Fruit fly (Drosophila melanogaster) whole organism, embryonic: ENCODE results near the gene CG43049.

Source experiments
- Adf1 ChIP-seq: fragments of 200-800 bp; sonication (Bioruptor generic); IDR thresholded peaks from 2 replicates; pipeline ENCODE4 v1.3.6; 2022; ENCODE audit warnings: missing biosample characterization, missing genetic modification characterization
- Atf3 ChIP-seq: fragments of 200-800 bp; sonication (Bioruptor generic); optimal IDR thresholded peaks from 3 replicates; lab custom pipeline; 2016; ENCODE audit warnings: missing biosample characterization, missing genetic modification characterization
- CG10274 ChIP-seq: fragments of 200-800 bp; sonication (Bioruptor generic); optimal IDR thresholded peaks from 3 replicates; lab custom pipeline; 2017; ENCODE audit warnings: missing biosample characterization, mild to moderate bottlenecking, missing genetic modification characterization
- CG12769 ChIP-seq: fragments of 200-800 bp; sonication (Bioruptor generic); optimal IDR thresholded peaks from 2 replicates; lab custom pipeline; 2019; ENCODE audit warnings: missing biosample characterization, mild to moderate bottlenecking, missing genetic modification characterization, moderate library complexity
- CG13894 ChIP-seq: fragments of 200-800 bp; sonication (Bioruptor generic); optimal IDR thresholded peaks from 3 replicates; lab custom pipeline; 2018; ENCODE audit warnings: missing biosample characterization, mild to moderate bottlenecking, missing genetic modification characterization, moderate library complexity
- CG17186 ChIP-seq: fragments of 200-800 bp; sonication (Bioruptor generic); optimal IDR thresholded peaks from 3 replicates; lab custom pipeline; 2017; ENCODE audit warnings: missing biosample characterization, missing genetic modification reagents, missing genetic modification characterization
- CG17912 ChIP-seq: fragments of 200-800 bp; sonication (Bioruptor generic); optimal IDR thresholded peaks from 2 replicates; lab custom pipeline; 2018; ENCODE audit warnings: missing biosample characterization, mild to moderate bottlenecking, missing genetic modification characterization
- CG2678 ChIP-seq: fragments of 200-800 bp; sonication (Bioruptor generic); optimal IDR thresholded peaks from 3 replicates; lab custom pipeline; 2019; ENCODE audit warnings: missing biosample characterization, mild to moderate bottlenecking, missing genetic modification characterization, moderate library complexity
- CG2889 ChIP-seq: fragments of 200-800 bp; sonication (Bioruptor generic); IDR thresholded peaks from 3 replicates; pipeline ENCODE4 v1.3.6; 2022; ENCODE audit warnings: missing biosample characterization, missing genetic modification characterization
- CG31441 ChIP-seq: fragments of 200-800 bp; sonication (Bioruptor generic); IDR thresholded peaks from 2 replicates; pipeline ENCODE4 v1.3.6; 2022; ENCODE audit warnings: missing biosample characterization, missing genetic modification characterization
- CG3281 ChIP-seq: fragments of 200-800 bp; sonication (Bioruptor generic); optimal IDR thresholded peaks from 3 replicates; lab custom pipeline; 2017; ENCODE audit warnings: missing biosample characterization, mild to moderate bottlenecking, missing genetic modification characterization
- CG34224 ChIP-seq: fragments of 200-800 bp; sonication (Bioruptor generic); IDR thresholded peaks from 3 replicates; pipeline ENCODE4 v1.3.6; 2022; ENCODE audit warnings: missing biosample characterization, missing genetic modification characterization; ENCODE audit not compliant: partially characterized antibody
- CG7987 ChIP-seq: fragments of 200-800 bp; sonication (Bioruptor generic); optimal IDR thresholded peaks from 2 replicates; lab custom pipeline; 2018; ENCODE audit warnings: missing biosample characterization, mild to moderate bottlenecking, missing genetic modification characterization, moderate library complexity
- CG8281 ChIP-seq: fragments of 200-800 bp; sonication (Bioruptor generic); optimal IDR thresholded peaks from 2 replicates; lab custom pipeline; 2018; ENCODE audit warnings: missing biosample characterization, mild to moderate bottlenecking, missing genetic modification characterization, moderate library complexity
- CkIIα-i1 ChIP-seq: fragments of 200-800 bp; sonication (Bioruptor generic); IDR thresholded peaks from 2 replicates; pipeline ENCODE4 v1.3.6; 2022; ENCODE audit warnings: missing biosample characterization, missing genetic modification characterization
- Deaf1 ChIP-seq: fragments of 200-800 bp; optimal IDR thresholded peaks from 3 replicates; lab custom pipeline; 2019; ENCODE audit warnings: missing biosample characterization, mild to moderate bottlenecking, missing genetic modification characterization, moderate library complexity
- Gug ChIP-seq: fragments of 200-800 bp; sonication (Bioruptor generic); IDR thresholded peaks from 4 replicates; pipeline ENCODE4 v1.3.6; 2022; ENCODE audit warnings: missing biosample characterization, missing genetic modification characterization
- Hey ChIP-seq: fragments of 200-800 bp; sonication (Bioruptor generic); optimal IDR thresholded peaks from 3 replicates; lab custom pipeline; 2018; ENCODE audit warnings: missing biosample characterization, mild to moderate bottlenecking, missing genetic modification characterization
- Hr39 ChIP-seq: fragments of >200 bp; optimal IDR thresholded peaks from 2 replicates; lab custom pipeline; 2017
- NC2α ChIP-seq: fragments of 200-800 bp; sonication (Bioruptor generic); optimal IDR thresholded peaks from 2 replicates; lab custom pipeline; 2016; ENCODE audit warnings: missing biosample characterization, missing genetic modification characterization
- NC2β ChIP-seq: fragments of 200-800 bp; sonication (Bioruptor generic); optimal IDR thresholded peaks from 2 replicates; lab custom pipeline; 2016; ENCODE audit warnings: missing biosample characterization, missing genetic modification characterization
- Nf-YC ChIP-seq: fragments of 200-800 bp; optimal IDR thresholded peaks from 3 replicates; lab custom pipeline; 2019; ENCODE audit warnings: missing biosample characterization, mild to moderate bottlenecking, missing genetic modification characterization, moderate library complexity
- NfI ChIP-seq: fragments of 200-800 bp; sonication (Bioruptor generic); optimal IDR thresholded peaks from 3 replicates; lab custom pipeline; 2018; ENCODE audit warnings: missing biosample characterization, mild to moderate bottlenecking, missing genetic modification characterization, moderate library complexity
- Rfx ChIP-seq: fragments of 200-800 bp; sonication (Bioruptor generic); IDR thresholded peaks from 2 replicates; pipeline ENCODE4 v1.3.6; 2022; ENCODE audit warnings: missing biosample characterization, missing genetic modification characterization
- Six4 ChIP-seq: fragments of 200-800 bp; sonication (Bioruptor generic); optimal IDR thresholded peaks from 2 replicates; lab custom pipeline; 2016; ENCODE audit warnings: missing biosample characterization, missing genetic modification characterization
- ara ChIP-seq: fragments of 200-800 bp; sonication (Bioruptor generic); IDR thresholded peaks from 2 replicates; pipeline ENCODE4 v1.3.6; 2022; ENCODE audit warnings: missing biosample characterization, missing genetic modification characterization
- bbx ChIP-seq: fragments of 200-800 bp; sonication (Bioruptor generic); IDR thresholded peaks from 2 replicates; pipeline ENCODE4 v1.3.6; 2022; ENCODE audit warnings: missing biosample characterization, missing genetic modification characterization; ENCODE audit not compliant: partially characterized antibody
- cato ChIP-seq: fragments of 200-800 bp; sonication (Bioruptor generic); optimal IDR thresholded peaks from 2 replicates; lab custom pipeline; 2016; ENCODE audit warnings: missing biosample characterization, missing genetic modification characterization, borderline replicate concordance
- caup ChIP-seq: fragments of 200-800 bp; sonication (Bioruptor generic); optimal IDR thresholded peaks from 3 replicates; lab custom pipeline; 2017; ENCODE audit warnings: missing biosample characterization, mild to moderate bottlenecking, missing genetic modification characterization, moderate library complexity; ENCODE audit not compliant: severe bottlenecking
- dimm ChIP-seq: fragments of 200-800 bp; sonication (Bioruptor generic); IDR thresholded peaks from 2 replicates; pipeline ENCODE4 v1.3.6; 2022; ENCODE audit warnings: missing biosample characterization, missing genetic modification characterization
- dysf ChIP-seq: fragments of 200-800 bp; sonication (Bioruptor generic); IDR thresholded peaks from 3 replicates; pipeline ENCODE4 v1.3.6; 2022; ENCODE audit warnings: missing biosample characterization, missing genetic modification characterization
- emc ChIP-seq: fragments of 200-800 bp; sonication (Bioruptor generic); optimal IDR thresholded peaks from 2 replicates; lab custom pipeline; 2016; ENCODE audit warnings: missing biosample characterization, missing genetic modification characterization
- ems ChIP-seq: fragments of 200-800 bp; sonication (Bioruptor generic); optimal IDR thresholded peaks from 3 replicates; lab custom pipeline; 2016; ENCODE audit warnings: missing biosample characterization, missing genetic modification characterization
- eyg ChIP-seq: fragments of 200-800 bp; sonication (Bioruptor generic); optimal IDR thresholded peaks from 3 replicates; lab custom pipeline; 2016; ENCODE audit warnings: missing biosample characterization, missing genetic modification characterization
- insv ChIP-seq, 2 experiments: fragments of 200-800 bp; sonication (Bioruptor generic); optimal IDR thresholded peaks; 3 replicates each; lab custom pipeline; 2016 to 2018; ENCODE audit warnings: missing biosample characterization in 2 of 2, missing genetic modification characterization in 2 of 2
- klu ChIP-seq: fragments of 200-800 bp; sonication (Bioruptor generic); IDR thresholded peaks from 2 replicates; pipeline ENCODE4 v1.3.6; 2022; ENCODE audit warnings: missing biosample characterization, missing genetic modification characterization
- kni ChIP-seq: fragments of 200-800 bp; sonication (Bioruptor generic); optimal IDR thresholded peaks from 3 replicates; lab custom pipeline; 2017; ENCODE audit warnings: mild to moderate bottlenecking, missing biosample characterization, missing genetic modification reagents, missing genetic modification characterization
- lab ChIP-seq: fragments of 200-800 bp; sonication (Bioruptor generic); optimal IDR thresholded peaks from 3 replicates; lab custom pipeline; 2017; ENCODE audit warnings: missing biosample characterization, missing genetic modification characterization, mild to moderate bottlenecking, moderate library complexity, missing genetic modification reagents
- lmd ChIP-seq: fragments of 200-800 bp; sonication (Bioruptor generic); IDR thresholded peaks from 2 replicates; pipeline ENCODE4 v1.3.6; 2022; ENCODE audit warnings: missing biosample characterization, missing genetic modification characterization
- mirr ChIP-seq: fragments of 200-800 bp; sonication (Bioruptor generic); optimal IDR thresholded peaks from 3 replicates; lab custom pipeline; 2018; ENCODE audit warnings: missing biosample characterization, mild to moderate bottlenecking, missing genetic modification characterization
- nau ChIP-seq: fragments of 200-800 bp; sonication (Bioruptor generic); optimal IDR thresholded peaks from 3 replicates; lab custom pipeline; 2017; ENCODE audit warnings: missing biosample characterization, mild to moderate bottlenecking, missing genetic modification characterization, missing genetic modification reagents
- otp ChIP-seq: fragments of 200-800 bp; sonication (Bioruptor generic); IDR thresholded peaks from 3 replicates; pipeline ENCODE4, ENCODE4 v1.3.6; 2022; ENCODE audit warnings: missing biosample characterization, missing genetic modification characterization
- pho ChIP-seq: fragments of 200-800 bp; sonication (Bioruptor generic); optimal IDR thresholded peaks from 2 replicates; lab custom pipeline; 2016; ENCODE audit warnings: missing biosample characterization, missing genetic modification characterization
- prd ChIP-seq, 3 experiments: fragments of >200 bp in 2 of 3; fragments of 200-800 bp in 1 of 3; sonication (Bioruptor generic) in 1 of 3; optimal IDR thresholded peaks in 2 of 3; IDR thresholded peaks in 1 of 3; 2 replicates in 2 of 3; 3 replicates in 1 of 3; pipeline versions ENCODE4 v1.3.6 to Lab custom; 2017 to 2022; ENCODE audit warnings: missing biosample characterization in 1 of 3, missing genetic modification characterization in 1 of 3
- pros ChIP-seq: fragments of 200-800 bp; sonication (Bioruptor generic); optimal IDR thresholded peaks from 3 replicates; lab custom pipeline; 2019; ENCODE audit warnings: missing biosample characterization, mild to moderate bottlenecking, missing genetic modification characterization, moderate library complexity
- schlank ChIP-seq: fragments of 200-800 bp; sonication (Bioruptor generic); optimal IDR thresholded peaks from 2 replicates; lab custom pipeline; 2018; ENCODE audit warnings: missing biosample characterization, mild to moderate bottlenecking, missing genetic modification characterization
- sd ChIP-seq: fragments of 200-800 bp; sonication (Bioruptor generic); optimal IDR thresholded peaks from 3 replicates; lab custom pipeline; 2018; ENCODE audit warnings: missing biosample characterization, mild to moderate bottlenecking, missing genetic modification characterization, moderate library complexity
- sisA ChIP-seq: fragments of 200-800 bp; sonication (Bioruptor generic); IDR thresholded peaks from 2 replicates; pipeline ENCODE4 v1.3.6; 2022; ENCODE audit warnings: missing biosample characterization, missing genetic modification characterization
- slou ChIP-seq: fragments of 200-800 bp; sonication (Bioruptor generic); optimal IDR thresholded peaks from 3 replicates; lab custom pipeline; 2016; ENCODE audit warnings: missing biosample characterization, missing genetic modification characterization
- sr ChIP-seq: fragments of 200-800 bp; sonication (Bioruptor generic); IDR thresholded peaks from 3 replicates; pipeline ENCODE4 v1.3.6; 2022; ENCODE audit warnings: missing biosample characterization, missing genetic modification characterization
- tap ChIP-seq: fragments of 200-800 bp; optimal IDR thresholded peaks from 3 replicates; lab custom pipeline; 2019; ENCODE audit warnings: missing biosample characterization, mild to moderate bottlenecking, missing genetic modification characterization, moderate library complexity
- toy ChIP-seq: fragments of 200-800 bp; sonication (Bioruptor generic); IDR thresholded peaks from 2 replicates; pipeline ENCODE4 v1.3.6; 2022; ENCODE audit warnings: missing biosample characterization, missing genetic modification characterization

The CG43049 gene

dm6 chr3L:18895079-18895478 is 29.8 kb upstream of the CG43049 start (continued):
- TF ChIP-seq CG17186 (GFP tag; lab: Kevin White, UChicago): no peak
- TF ChIP-seq lmd: no peak
- TF ChIP-seq Deaf1 (tag; lab: Kevin White, UChicago): peak; percentile 88
- peak; percentile 35 for TF ChIP-seq nau (GFP tag; lab: Kevin White, UChicago)
- TF ChIP-seq NC2β (GFP tag; lab: Kevin White, UChicago): no peak
- TF ChIP-seq insv (GFP tag; optimal IDR thresholded peaks at IDR 0.05; lab: Kevin White, UChicago): no peak
- no peak for TF ChIP-seq CG3281 (GFP tag; lab: Kevin White, UChicago)
- peak; percentile 55 for TF ChIP-seq lab
- no peak for TF ChIP-seq Adf1 (GFP tag; lab: Robert Waterston, UW)
- TF ChIP-seq Nf-YC (tag; lab: Kevin White, UChicago): peak; percentile 12
- no peak for TF ChIP-seq otp (GFP tag; lab: Robert Waterston, UW)
- no peak for TF ChIP-seq slou
- TF ChIP-seq Atf3: no peak
- peak; percentile 84 for TF ChIP-seq CG13894
- TF ChIP-seq kni: no peak
- peak; percentile 9 for TF ChIP-seq CG2678 (tag; lab: Kevin White, UChicago)
- peak; percentile 57 for TF ChIP-seq mirr (GFP tag; lab: Kevin White, UChicago)
- TF ChIP-seq CG12769: peak; percentile 22
- TF ChIP-seq caup (GFP tag; lab: Kevin White, UChicago): peak; percentile 14
- TF ChIP-seq NfI: no peak
- TF ChIP-seq CkIIα-i1 (GFP tag; lab: Robert Waterston, UW): no peak
- no peak for TF ChIP-seq prd (optimal IDR thresholded peaks at IDR 0.05; lab: Kevin White, UChicago)
- TF ChIP-seq prd (GFP tag; IDR thresholded peaks at IDR 0.05; lab: Robert Waterston, UW): no peak
- no peak for TF ChIP-seq dimm (GFP tag; lab: Robert Waterston, UW)
- no peak for TF ChIP-seq ems (GFP tag; lab: Kevin White, UChicago)
- TF ChIP-seq eyg (GFP tag; lab: Kevin White, UChicago): no peak
- 0 out of 3 replicates have a peak, but pooled peaks have one; percentile 37 for TF ChIP-seq sr
- no peak for TF ChIP-seq Hr39 (lab: Kevin White, UChicago)
- TF ChIP-seq klu (GFP tag; lab: Robert Waterston, UW): no peak
- no peak for TF ChIP-seq schlank (tag; lab: Kevin White, UChicago)
- no peak for TF ChIP-seq Rfx (GFP tag; lab: Robert Waterston, UW)
- no peak for TF ChIP-seq bbx (GFP tag; lab: Robert Waterston, UW)
- no peak for TF ChIP-seq emc (GFP tag; lab: Kevin White, UChicago)
- TF ChIP-seq CG17912: no peak
- TF ChIP-seq tap (tag; lab: Kevin White, UChicago): no peak
- TF ChIP-seq NC2α (GFP tag; lab: Kevin White, UChicago): no peak
- TF ChIP-seq CG2889: no peak
- no peak for TF ChIP-seq CG31441
- no peak for TF ChIP-seq CG8281 (tag; lab: Kevin White, UChicago)
- TF ChIP-seq CG10274 (GFP tag; lab: Kevin White, UChicago): no peak
- no peak for TF ChIP-seq CG34224 (GFP tag; lab: Robert Waterston, UW)
- TF ChIP-seq sd (tag; lab: Kevin White, UChicago): peak; percentile 72
- no peak for TF ChIP-seq sisA (GFP tag; lab: Robert Waterston, UW)
- TF ChIP-seq CG7987: no peak
- TF ChIP-seq cato (GFP tag; lab: Kevin White, UChicago): no peak
- no peak for TF ChIP-seq Hey (tag; lab: Kevin White, UChicago)
- no peak for TF ChIP-seq Six4 (GFP tag; lab: Kevin White, UChicago)
- no peak for TF ChIP-seq dysf (GFP tag; lab: Robert Waterston, UW)
- TF ChIP-seq toy (GFP tag; lab: Robert Waterston, UW): no peak
- TF ChIP-seq pros (GFP tag; lab: Kevin White, UChicago): no peak
- TF ChIP-seq Gug (GFP tag; lab: Robert Waterston, UW): no peak
- TF ChIP-seq ara: no peak
- TF ChIP-seq pho (GFP tag; lab: Kevin White, UChicago): no peak
